Fruit fly (Drosophila melanogaster) whole organism, prepupa: ENCODE results near the gene CalpB.
A peak's percentile ranks its signal among the peaks of the same experiment; 100 is the strongest.

ENCODE experiments used
- Blimp-1 ChIP-seq: fragments of 200-800 bp; sonication (Bioruptor generic); optimal IDR thresholded peaks from 3 replicates; lab custom pipeline; 2017; ENCODE audit warnings: missing biosample characterization, missing genetic modification characterization, mild to moderate bottlenecking, moderate library complexity, missing genetic modification reagents
- CG10631 ChIP-seq: fragments of 200-800 bp; sonication (Bioruptor generic); optimal IDR thresholded peaks from 2 replicates; lab custom pipeline; 2016; ENCODE audit warnings: missing biosample characterization, missing genetic modification characterization
- CG10669 ChIP-seq: fragments of 200-800 bp; sonication (Bioruptor generic); optimal IDR thresholded peaks from 3 replicates; lab custom pipeline; 2018; ENCODE audit warnings: missing biosample characterization, mild to moderate bottlenecking, missing genetic modification characterization, moderate library complexity
- CG11762 ChIP-seq: fragments of 200-800 bp; sonication (Bioruptor generic); optimal IDR thresholded peaks from 3 replicates; lab custom pipeline; 2016; ENCODE audit warnings: missing biosample characterization, missing genetic modification characterization; ENCODE audit not compliant: insufficient read depth
- CG11902 ChIP-seq: fragments of 200-800 bp; sonication (Bioruptor generic); optimal IDR thresholded peaks from 3 replicates; lab custom pipeline; 2016; ENCODE audit warnings: missing biosample characterization, missing genetic modification characterization
- CG15336 ChIP-seq: fragments of 200-800 bp; sonication (Bioruptor generic); IDR thresholded peaks from 2 replicates; pipeline ENCODE4 v1.3.6; 2022; ENCODE audit warnings: missing biosample characterization, missing genetic modification characterization
- CG1621 ChIP-seq: fragments of 200-800 bp; sonication (Bioruptor generic); optimal IDR thresholded peaks from 3 replicates; lab custom pipeline; 2018; ENCODE audit warnings: missing biosample characterization, mild to moderate bottlenecking, missing genetic modification characterization
- CG32006 ChIP-seq: fragments of 200-800 bp; sonication (Bioruptor generic); optimal IDR thresholded peaks from 3 replicates; lab custom pipeline; 2017; ENCODE audit warnings: missing biosample characterization, mild to moderate bottlenecking, missing genetic modification characterization
- CG4318 ChIP-seq: fragments of 200-800 bp; sonication (Bioruptor generic); optimal IDR thresholded peaks from 3 replicates; lab custom pipeline; 2017; ENCODE audit warnings: missing biosample characterization, mild to moderate bottlenecking, missing genetic modification characterization
- CG6163 ChIP-seq: fragments of 200-800 bp; sonication (Bioruptor generic); IDR thresholded peaks from 3 replicates; pipeline ENCODE4 v1.3.6; 2022; ENCODE audit warnings: missing biosample characterization, missing genetic modification characterization
- CG6276 ChIP-seq: fragments of 200-800 bp; sonication (Bioruptor generic); optimal IDR thresholded peaks from 2 replicates; lab custom pipeline; 2017; ENCODE audit warnings: missing biosample characterization, mild to moderate bottlenecking, missing genetic modification characterization
- CG6808 ChIP-seq: fragments of 200-800 bp; sonication (Bioruptor generic); optimal IDR thresholded peaks from 3 replicates; lab custom pipeline; 2017; ENCODE audit warnings: missing biosample characterization, missing genetic modification characterization, mild to moderate bottlenecking, moderate library complexity, missing genetic modification reagents
- CG7368 ChIP-seq: fragments of 200-800 bp; sonication (Bioruptor generic); optimal IDR thresholded peaks from 3 replicates; lab custom pipeline; 2016; ENCODE audit warnings: missing biosample characterization, missing genetic modification characterization
- CG8119 ChIP-seq: fragments of 200-800 bp; sonication (Bioruptor generic); IDR thresholded peaks from 3 replicates; pipeline ENCODE4 v1.3.6; 2022; ENCODE audit warnings: missing biosample characterization, missing genetic modification characterization
- CG8319 ChIP-seq: fragments of 200-800 bp; sonication (Bioruptor generic); optimal IDR thresholded peaks from 3 replicates; lab custom pipeline; 2016; ENCODE audit warnings: missing biosample characterization, missing genetic modification characterization
- CG9139 ChIP-seq: fragments of 200-800 bp; sonication (Bioruptor generic); optimal IDR thresholded peaks from 3 replicates; lab custom pipeline; 2017; ENCODE audit warnings: missing biosample characterization, mild to moderate bottlenecking, missing genetic modification characterization
- Eip75B ChIP-seq: fragments of 200-800 bp; sonication (Bioruptor generic); optimal IDR thresholded peaks from 3 replicates; lab custom pipeline; 2016; ENCODE audit warnings: missing biosample characterization, missing genetic modification characterization
- Eip78C ChIP-seq: fragments of 200-800 bp; sonication (Bioruptor generic); peaks from one replicate; lab custom pipeline; 2016; ENCODE audit warnings: missing biosample characterization, missing genetic modification characterization
- Eip93F ChIP-seq: fragments of 200-800 bp; sonication (Bioruptor generic); optimal IDR thresholded peaks from 2 replicates; lab custom pipeline; 2016; ENCODE audit warnings: missing biosample characterization, mild to moderate bottlenecking, missing genetic modification characterization
- Ets21C ChIP-seq: fragments of 200-800 bp; sonication (Bioruptor generic); optimal IDR thresholded peaks from 3 replicates; lab custom pipeline; 2016; ENCODE audit warnings: missing biosample characterization, missing genetic modification characterization
- Ets96B ChIP-seq: fragments of 200-800 bp; optimal IDR thresholded peaks from 2 replicates; lab custom pipeline; 2019; ENCODE audit warnings: missing biosample characterization, mild to moderate bottlenecking, missing genetic modification characterization, moderate library complexity
- Gug ChIP-seq: fragments of 200-800 bp; sonication (Bioruptor generic); IDR thresholded peaks from 2 replicates; pipeline ENCODE4 v1.3.6; 2022; ENCODE audit warnings: missing biosample characterization, missing genetic modification characterization
- Hr38 ChIP-seq: sonication (Bioruptor generic); optimal IDR thresholded peaks from 2 replicates; lab custom pipeline; 2016; ENCODE audit warnings: missing biosample characterization, missing genetic modification characterization
- Hr39 ChIP-seq: fragments of 200-800 bp; sonication (Bioruptor generic); optimal IDR thresholded peaks from 2 replicates; lab custom pipeline; 2016; ENCODE audit warnings: missing biosample characterization, missing genetic modification characterization
- Hr4 ChIP-seq: fragments of 200-800 bp; sonication (Bioruptor generic); optimal IDR thresholded peaks from 3 replicates; lab custom pipeline; 2016; ENCODE audit warnings: missing biosample characterization, missing genetic modification characterization
- Met ChIP-seq: fragments of 200-800 bp; sonication (Bioruptor generic); optimal IDR thresholded peaks from 3 replicates; lab custom pipeline; 2016; ENCODE audit warnings: missing biosample characterization, missing genetic modification characterization
- OdsH ChIP-seq: fragments of 200-800 bp; sonication (Bioruptor generic); optimal IDR thresholded peaks from 3 replicates; lab custom pipeline; 2016; ENCODE audit warnings: missing biosample characterization, missing genetic modification characterization
- Smox ChIP-seq: fragments of 200-800 bp; sonication (Bioruptor generic); optimal IDR thresholded peaks from 3 replicates; lab custom pipeline; 2016; ENCODE audit warnings: missing biosample characterization, missing genetic modification characterization
- Sox14 ChIP-seq: fragments of 200-800 bp; sonication (Bioruptor generic); optimal IDR thresholded peaks from 3 replicates; lab custom pipeline; 2016; ENCODE audit warnings: missing biosample characterization, missing genetic modification characterization
- Sox15 ChIP-seq: fragments of 200-800 bp; sonication (Bioruptor generic); optimal IDR thresholded peaks from 3 replicates; lab custom pipeline; 2016; ENCODE audit warnings: missing biosample characterization, missing genetic modification characterization
- achi ChIP-seq: fragments of 200-800 bp; sonication (Bioruptor generic); optimal IDR thresholded peaks from 3 replicates; lab custom pipeline; 2016; ENCODE audit warnings: missing biosample characterization, missing genetic modification characterization
- acj6 ChIP-seq: fragments of 200-800 bp; sonication (Bioruptor generic); optimal IDR thresholded peaks from 3 replicates; lab custom pipeline; 2016; ENCODE audit warnings: missing biosample characterization, missing genetic modification characterization
- cyc ChIP-seq: fragments of 200-800 bp; sonication (Bioruptor generic); optimal IDR thresholded peaks from 3 replicates; lab custom pipeline; 2016; ENCODE audit warnings: missing biosample characterization, missing genetic modification characterization
- dac ChIP-seq: fragments of 200-800 bp; sonication (Bioruptor generic); optimal IDR thresholded peaks from 2 replicates; lab custom pipeline; 2017; ENCODE audit warnings: missing biosample characterization, mild to moderate bottlenecking, missing genetic modification characterization
- dsx ChIP-seq: fragments of 200-800 bp; optimal IDR thresholded peaks from 3 replicates; lab custom pipeline; 2019; ENCODE audit warnings: missing biosample characterization, mild to moderate bottlenecking, missing genetic modification characterization, moderate library complexity; ENCODE audit not compliant: poor library complexity, severe bottlenecking
- eg ChIP-seq: fragments of 200-800 bp; sonication (Bioruptor generic); IDR thresholded peaks from 3 replicates; pipeline ENCODE4 v1.3.6; 2022; ENCODE audit warnings: missing biosample characterization, missing genetic modification characterization
- esn ChIP-seq: fragments of 200-800 bp; sonication (Bioruptor generic); optimal IDR thresholded peaks from 2 replicates; lab custom pipeline; 2016; ENCODE audit warnings: missing biosample characterization, mild to moderate bottlenecking, missing genetic modification characterization, moderate library complexity
- fd59A ChIP-seq: fragments of 200-800 bp; sonication (Bioruptor generic); optimal IDR thresholded peaks from 2 replicates; lab custom pipeline; 2017; ENCODE audit warnings: missing biosample characterization, mild to moderate bottlenecking, missing genetic modification characterization, missing genetic modification reagents
- fkh ChIP-seq: fragments of 200-800 bp; sonication (Bioruptor generic); optimal IDR thresholded peaks from 3 replicates; lab custom pipeline; 2017; ENCODE audit warnings: missing biosample characterization, mild to moderate bottlenecking, missing genetic modification characterization, moderate library complexity
- lz ChIP-seq: fragments of 200-800 bp; sonication (Bioruptor generic); optimal IDR thresholded peaks from 3 replicates; lab custom pipeline; 2016; ENCODE audit warnings: missing biosample characterization, missing genetic modification characterization
- pdm3 ChIP-seq: fragments of 200-800 bp; sonication (Bioruptor generic); optimal IDR thresholded peaks from 3 replicates; lab custom pipeline; 2016; ENCODE audit warnings: missing biosample characterization, missing genetic modification characterization
- salr ChIP-seq, 2 experiments: fragments of 200-800 bp; sonication (Bioruptor generic); optimal IDR thresholded peaks; 3 replicates each; lab custom pipeline; 2016 to 2018; ENCODE audit warnings: missing biosample characterization in 2 of 2, missing genetic modification characterization in 2 of 2, mild to moderate bottlenecking in 1 of 2
- ss ChIP-seq, 2 experiments: fragments of 200-800 bp; sonication (Bioruptor generic); optimal IDR thresholded peaks; 2 replicates in 1 of 2; 3 replicates in 1 of 2; lab custom pipeline; 2017 to 2018; ENCODE audit warnings: mild to moderate bottlenecking in 2 of 2, missing biosample characterization in 2 of 2, missing genetic modification characterization in 2 of 2, moderate library complexity in 1 of 2
- svp ChIP-seq: fragments of 200-800 bp; sonication (Bioruptor generic); peaks from one replicate; lab custom pipeline; 2016; ENCODE audit warnings: missing biosample characterization, missing genetic modification characterization
- topi ChIP-seq: fragments of 200-800 bp; sonication (Bioruptor generic); optimal IDR thresholded peaks from 3 replicates; lab custom pipeline; 2016; ENCODE audit warnings: missing biosample characterization, missing genetic modification characterization
- vri ChIP-seq: fragments of 200-800 bp; sonication (Bioruptor generic); optimal IDR thresholded peaks from 3 replicates; lab custom pipeline; 2016; ENCODE audit warnings: missing biosample characterization, mild to moderate bottlenecking, missing genetic modification characterization

The CalpB gene

dm6 chr3L:9854583-9855519, 33.7 kb upstream of the CalpB start, which contains the start of gene RasGAP1 (continued):
- no peak for TF ChIP-seq Hr38
- peak; percentile 67 for TF ChIP-seq Blimp-1 (GFP tag; lab: Kevin White, UChicago)
- no peak for TF ChIP-seq Smox (GFP tag; lab: Kevin White, UChicago)
- TF ChIP-seq Hr39 (GFP tag; lab: Kevin White, UChicago): no peak
- no peak for TF ChIP-seq Hr4 (GFP tag; lab: Kevin White, UChicago)
- no peak for TF ChIP-seq CG10669 (GFP tag; lab: Kevin White, UChicago)
- no peak for TF ChIP-seq esn

DNA sequence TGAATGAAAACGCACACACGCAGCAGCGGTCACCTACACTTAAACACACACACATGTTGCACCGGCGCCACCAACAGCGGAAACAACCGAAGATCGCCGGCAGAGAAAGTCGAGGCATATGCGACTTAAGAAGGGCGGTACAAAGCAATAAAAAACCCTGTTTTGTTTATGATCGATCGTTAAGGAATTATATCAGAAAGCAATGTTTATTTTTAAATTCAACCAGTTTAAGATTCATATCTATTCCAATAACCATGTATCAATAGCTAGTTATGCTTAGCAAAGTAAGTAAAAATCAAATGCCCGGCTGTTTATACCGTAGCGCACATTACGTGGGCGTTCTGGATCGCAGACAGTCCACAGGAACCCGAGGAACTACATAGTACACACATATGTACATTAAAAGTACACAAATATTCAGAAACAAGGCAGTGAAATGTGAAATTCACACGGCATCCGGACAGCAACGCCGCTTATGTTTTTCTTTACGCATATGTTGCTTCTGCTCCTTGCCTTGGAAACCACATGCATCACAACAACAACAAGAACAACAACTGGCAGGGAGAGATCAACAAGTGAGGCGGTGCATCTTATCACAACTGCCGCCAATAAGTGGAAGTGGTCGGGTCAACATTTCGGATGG, 32.7 kb upstream of the CalpB start:
- TF ChIP-seq Gug (GFP tag; lab: Robert Waterston, UW) (peak; percentile 96), CG9139 (GFP tag; lab: Kevin White, UChicago) (peak; percentile 84), CG1621 (tag; lab: Kevin White, UChicago) (peak; percentile 88), dac (peak; percentile 87), eg (GFP tag; lab: Robert Waterston, UW) (peak; percentile 97), Ets96B (peak; percentile 95), CG7368 (GFP tag; lab: Kevin White, UChicago) (peak; percentile 97), CG8119 (GFP tag; lab: Robert Waterston, UW) (peak; percentile 97), fkh (GFP tag; lab: Kevin White, UChicago) (peak; percentile 74), CG6163 (GFP tag; lab: Robert Waterston, UW) (peak; percentile 96), salr (GFP tag; optimal IDR thresholded peaks at IDR 0.05; lab: Kevin White, UChicago) (peak; percentile 77 to 90), Sox14 (GFP tag; lab: Kevin White, UChicago) (peak; percentile 95), CG15336 (GFP tag; lab: Robert Waterston, UW) (peak; percentile 97), dsx (GFP tag; lab: Kevin White, UChicago) (peak; percentile 82), Eip78C (peak; percentile 99), ss (GFP tag; optimal IDR thresholded peaks at IDR 0.05; lab: Kevin White, UChicago) (peak; percentile 79 to 89), CG32006 (peak; percentile 96), Hr38 (no peak), CG8319 (GFP tag; lab: Kevin White, UChicago) (peak; percentile 93), CG11902 (GFP tag; lab: Kevin White, UChicago) (peak; percentile 92), CG11762 (GFP tag; lab: Kevin White, UChicago) (peak; percentile 94), lz (GFP tag; lab: Kevin White, UChicago) (peak; percentile 96), Met (GFP tag; lab: Kevin White, UChicago) (peak; percentile 96), CG4318 (GFP tag; lab: Kevin White, UChicago) (peak; percentile 88), fd59A (GFP tag; lab: Kevin White, UChicago) (peak; percentile 88), Hr39 (GFP tag; lab: Kevin White, UChicago) (peak; percentile 96), CG6276 (GFP tag; lab: Kevin White, UChicago) (peak; percentile 82), pdm3 (GFP tag; lab: Kevin White, UChicago) (peak; percentile 94), CG10631 (GFP tag; lab: Kevin White, UChicago) (peak; percentile 92), acj6 (peak; percentile 94), Sox15 (GFP tag; lab: Kevin White, UChicago) (peak; percentile 80), vri (GFP tag; lab: Kevin White, UChicago) (peak; percentile 89), topi (GFP tag; lab: Kevin White, UChicago) (peak; percentile 97), OdsH (GFP tag; lab: Kevin White, UChicago) (peak; percentile 92), achi (GFP tag; lab: Kevin White, UChicago) (peak; percentile 92), esn (peak; percentile 97), Eip93F (GFP tag; lab: Kevin White, UChicago) (peak; percentile 71), Eip75B (GFP tag; lab: Kevin White, UChicago) (peak; percentile 97), Ets21C (peak; percentile 94), cyc (GFP tag; lab: Kevin White, UChicago) (peak; percentile 98), Blimp-1 (GFP tag; lab: Kevin White, UChicago) (peak; percentile 98), CG6808 (GFP tag; lab: Kevin White, UChicago) (peak; percentile 95), svp (GFP tag; lab: Kevin White, UChicago) (peak; percentile 99)
